Fruit fly (Drosophila melanogaster) whole organism, embryonic: ENCODE data around the gene Ugt35E2.

Source experiments
- Antp ChIP-seq: fragments of 200-800 bp; sonication (Bioruptor generic); optimal IDR thresholded peaks from 3 replicates; lab custom pipeline; 2016; ENCODE audit warnings: missing biosample characterization, missing genetic modification characterization
- CG11247 ChIP-seq: fragments of 200-800 bp; sonication (Bioruptor generic); IDR thresholded peaks from 2 replicates; pipeline ENCODE4 v1.3.6; 2022; ENCODE audit warnings: missing biosample characterization, missing genetic modification characterization
- CG12236 ChIP-seq: fragments of 200-800 bp; sonication (Bioruptor generic); optimal IDR thresholded peaks from 2 replicates; lab custom pipeline; 2016; ENCODE audit warnings: missing biosample characterization, missing genetic modification characterization
- CG14860 ChIP-seq: fragments of 200-800 bp; sonication (Bioruptor generic); IDR thresholded peaks from 3 replicates; pipeline ENCODE4 v1.3.6; 2022; ENCODE audit warnings: missing biosample characterization, missing genetic modification characterization; ENCODE audit not compliant: partially characterized antibody
- CG16779 ChIP-seq: fragments of 200-800 bp; sonication (Bioruptor generic); IDR thresholded peaks from 2 replicates; pipeline ENCODE4 v1.3.6; 2022; ENCODE audit warnings: missing biosample characterization, missing genetic modification characterization
- CG17802 ChIP-seq: fragments of 200-800 bp; sonication (Bioruptor generic); optimal IDR thresholded peaks from 2 replicates; lab custom pipeline; 2018; ENCODE audit warnings: missing biosample characterization, mild to moderate bottlenecking, missing genetic modification characterization, moderate library complexity
- CG2129 ChIP-seq: fragments of 200-800 bp; sonication (Bioruptor generic); IDR thresholded peaks from 2 replicates; pipeline ENCODE4 v1.3.6; 2022; ENCODE audit warnings: missing biosample characterization, missing genetic modification characterization; ENCODE audit not compliant: partially characterized antibody
- CG6272 ChIP-seq: fragments of 200-800 bp; sonication (Bioruptor generic); IDR thresholded peaks from 2 replicates; pipeline ENCODE4 v1.3.6; 2022; ENCODE audit warnings: missing biosample characterization, missing genetic modification characterization
- CG6654 ChIP-seq: fragments of 200-800 bp; sonication (Bioruptor generic); optimal IDR thresholded peaks from 2 replicates; lab custom pipeline; 2017; ENCODE audit warnings: missing biosample characterization, mild to moderate bottlenecking, missing genetic modification characterization
- CG6683 ChIP-seq: fragments of 200-800 bp; sonication (Bioruptor generic); optimal IDR thresholded peaks from 2 replicates; lab custom pipeline; 2017; ENCODE audit warnings: missing biosample characterization, mild to moderate bottlenecking, missing genetic modification characterization, missing genetic modification reagents
- CG6689 ChIP-seq: fragments of 200-800 bp; sonication (Bioruptor generic); IDR thresholded peaks from 2 replicates; pipeline ENCODE4 v1.3.6; 2022; ENCODE audit warnings: missing biosample characterization, missing genetic modification characterization
- CG8944 ChIP-seq: fragments of 200-800 bp; sonication (Bioruptor generic); optimal IDR thresholded peaks from 3 replicates; lab custom pipeline; 2016; ENCODE audit warnings: missing biosample characterization, missing genetic modification characterization
- CG9609 ChIP-seq: fragments of 200-800 bp; sonication (Bioruptor generic); optimal IDR thresholded peaks from 3 replicates; lab custom pipeline; 2016; ENCODE audit warnings: missing biosample characterization, missing genetic modification characterization
- CG9932 ChIP-seq: fragments of 200-800 bp; sonication (Bioruptor generic); IDR thresholded peaks from 2 replicates; pipeline ENCODE4 v1.3.6; 2022; ENCODE audit warnings: missing biosample characterization, missing genetic modification characterization
- CoRest ChIP-seq: fragments of 200-800 bp; sonication (Bioruptor generic); optimal IDR thresholded peaks from 3 replicates; lab custom pipeline; 2018; ENCODE audit warnings: missing biosample characterization, mild to moderate bottlenecking, missing genetic modification characterization, moderate library complexity
- Deaf1 ChIP-seq: fragments of 200-800 bp; optimal IDR thresholded peaks from 3 replicates; lab custom pipeline; 2019; ENCODE audit warnings: missing biosample characterization, mild to moderate bottlenecking, missing genetic modification characterization, moderate library complexity
- Fer1 ChIP-seq: fragments of 200-800 bp; sonication (Bioruptor generic); optimal IDR thresholded peaks from 2 replicates; lab custom pipeline; 2017; ENCODE audit warnings: missing biosample characterization, mild to moderate bottlenecking, missing genetic modification characterization
- Gug ChIP-seq: fragments of 200-800 bp; sonication (Bioruptor generic); IDR thresholded peaks from 4 replicates; pipeline ENCODE4 v1.3.6; 2022; ENCODE audit warnings: missing biosample characterization, missing genetic modification characterization
- HLH54F ChIP-seq: fragments of 200-800 bp; sonication (Bioruptor generic); optimal IDR thresholded peaks from 3 replicates; lab custom pipeline; 2016; ENCODE audit warnings: missing biosample characterization, missing genetic modification characterization
- Hr51 ChIP-seq, 2 experiments: fragments of 200-800 bp; sonication (Bioruptor generic); optimal IDR thresholded peaks; 2 replicates in 1 of 2; 3 replicates in 1 of 2; lab custom pipeline; 2016 to 2018; ENCODE audit warnings: missing biosample characterization in 2 of 2, missing genetic modification characterization in 2 of 2, mild to moderate bottlenecking in 1 of 2, moderate library complexity in 1 of 2
- Lim3 ChIP-seq: fragments of 200-800 bp; sonication (Bioruptor generic); IDR thresholded peaks from 2 replicates; pipeline ENCODE4 v1.3.6; 2022; ENCODE audit warnings: missing biosample characterization, missing genetic modification characterization
- Lpt ChIP-seq: fragments of >200 bp; optimal IDR thresholded peaks from 2 replicates; lab custom pipeline; 2018; ENCODE audit warnings: missing biosample characterization, missing genetic modification characterization
- Meics ChIP-seq: fragments of 200-800 bp; sonication (Bioruptor generic); optimal IDR thresholded peaks from 2 replicates; lab custom pipeline; 2017; ENCODE audit warnings: missing biosample characterization, mild to moderate bottlenecking, missing genetic modification characterization
- Myb ChIP-seq: fragments of 200-800 bp; sonication (Bioruptor generic); optimal IDR thresholded peaks from 2 replicates; lab custom pipeline; 2016; ENCODE audit warnings: missing biosample characterization, missing genetic modification characterization
- NFAT ChIP-seq: fragments of 200-800 bp; sonication (Bioruptor generic); IDR thresholded peaks from 2 replicates; pipeline ENCODE4 v1.3.6; 2022; ENCODE audit warnings: missing biosample characterization, missing genetic modification characterization
- Nf-YA ChIP-seq: fragments of 200-800 bp; sonication (Bioruptor generic); IDR thresholded peaks from 2 replicates; pipeline ENCODE4 v1.3.6; 2022; ENCODE audit warnings: missing biosample characterization, missing genetic modification characterization
- Oli ChIP-seq: fragments of 200-800 bp; sonication (Bioruptor generic); optimal IDR thresholded peaks from 2 replicates; lab custom pipeline; 2018; ENCODE audit warnings: missing biosample characterization, mild to moderate bottlenecking, missing genetic modification characterization, moderate library complexity
- Scr ChIP-seq: fragments of 200-800 bp; sonication (Bioruptor generic); IDR thresholded peaks from 2 replicates; pipeline ENCODE4 v1.3.6; 2022; ENCODE audit warnings: missing biosample characterization, missing genetic modification characterization; ENCODE audit not compliant: partially characterized antibody
- Sox100B ChIP-seq: fragments of 200-800 bp; sonication (Bioruptor generic); optimal IDR thresholded peaks from 3 replicates; lab custom pipeline; 2018; ENCODE audit warnings: missing biosample characterization, mild to moderate bottlenecking, missing genetic modification characterization
- aop ChIP-seq: fragments of 200-800 bp; sonication (Bioruptor generic); IDR thresholded peaks from 2 replicates; pipeline ENCODE4 v1.3.6; 2022; ENCODE audit warnings: missing biosample characterization, missing genetic modification characterization
- br ChIP-seq: fragments of >200 bp; optimal IDR thresholded peaks from 2 replicates; lab custom pipeline; 2017
- cad ChIP-seq: fragments of >200 bp; optimal IDR thresholded peaks from 2 replicates; lab custom pipeline; 2017; ENCODE audit warnings: missing biosample characterization, missing genetic modification characterization
- cg ChIP-seq: fragments of 200-800 bp; sonication (Bioruptor generic); optimal IDR thresholded peaks from 3 replicates; lab custom pipeline; 2019; ENCODE audit warnings: missing biosample characterization, mild to moderate bottlenecking, missing genetic modification characterization, moderate library complexity
- crc ChIP-seq: fragments of 200-800 bp; sonication (Bioruptor generic); optimal IDR thresholded peaks from 2 replicates; lab custom pipeline; 2016; ENCODE audit warnings: missing biosample characterization, missing genetic modification characterization
- crol ChIP-seq: fragments of 200-800 bp; sonication (Bioruptor generic); IDR thresholded peaks from 2 replicates; pipeline ENCODE4 v1.3.6; 2022; ENCODE audit warnings: missing biosample characterization, missing genetic modification characterization
- dmrt99B ChIP-seq: fragments of 200-800 bp; sonication (Bioruptor generic); optimal IDR thresholded peaks from 2 replicates; lab custom pipeline; 2018; ENCODE audit warnings: missing biosample characterization, mild to moderate bottlenecking, missing genetic modification characterization, moderate library complexity
- fd64A ChIP-seq: fragments of 200-800 bp; sonication (Bioruptor generic); optimal IDR thresholded peaks from 3 replicates; lab custom pipeline; 2018; ENCODE audit warnings: missing biosample characterization, mild to moderate bottlenecking, missing genetic modification characterization
- ftz-f1 ChIP-seq: fragments of 200-800 bp; sonication (Bioruptor generic); optimal IDR thresholded peaks from 2 replicates; lab custom pipeline; 2016; ENCODE audit warnings: missing biosample characterization, missing genetic modification characterization
- fu2 ChIP-seq: fragments of 200-800 bp; sonication (Bioruptor generic); optimal IDR thresholded peaks from 2 replicates; lab custom pipeline; 2016; ENCODE audit warnings: missing biosample characterization, missing genetic modification characterization
- hb ChIP-seq: fragments of 200-800 bp; sonication (Bioruptor generic); IDR thresholded peaks from 3 replicates; pipeline ENCODE4 v1.3.6; 2022; ENCODE audit warnings: missing biosample characterization, missing genetic modification characterization; ENCODE audit not compliant: partially characterized antibody
- insv ChIP-seq, 2 experiments: fragments of 200-800 bp; sonication (Bioruptor generic); optimal IDR thresholded peaks; 3 replicates each; lab custom pipeline; 2016 to 2018; ENCODE audit warnings: missing biosample characterization in 2 of 2, missing genetic modification characterization in 2 of 2
- lilli ChIP-seq: fragments of 200-800 bp; sonication (Bioruptor generic); optimal IDR thresholded peaks from 3 replicates; lab custom pipeline; 2016; ENCODE audit warnings: missing biosample characterization, missing genetic modification characterization
- odd ChIP-seq: fragments of 200-800 bp; sonication (Bioruptor generic); optimal IDR thresholded peaks from 2 replicates; lab custom pipeline; 2017; ENCODE audit warnings: missing biosample characterization, mild to moderate bottlenecking, missing genetic modification characterization
- pita ChIP-seq: fragments of 200-800 bp; sonication (Bioruptor generic); optimal IDR thresholded peaks from 2 replicates; lab custom pipeline; 2017; ENCODE audit warnings: missing biosample characterization, mild to moderate bottlenecking, missing genetic modification characterization
- prd ChIP-seq, 3 experiments: fragments of >200 bp in 2 of 3; fragments of 200-800 bp in 1 of 3; sonication (Bioruptor generic) in 1 of 3; optimal IDR thresholded peaks in 2 of 3; IDR thresholded peaks in 1 of 3; 2 replicates in 2 of 3; 3 replicates in 1 of 3; pipeline versions ENCODE4 v1.3.6 to Lab custom; 2017 to 2022; ENCODE audit warnings: missing biosample characterization in 1 of 3, missing genetic modification characterization in 1 of 3
- ro ChIP-seq: fragments of 200-800 bp; sonication (Bioruptor generic); IDR thresholded peaks from 2 replicates; pipeline ENCODE4 v1.3.6; 2022; ENCODE audit warnings: missing biosample characterization, missing genetic modification characterization
- seq ChIP-seq: fragments of 200-800 bp; sonication (Bioruptor generic); IDR thresholded peaks from 2 replicates; pipeline ENCODE4 v1.3.6; 2022; ENCODE audit warnings: missing biosample characterization, missing genetic modification characterization
- slbo ChIP-seq: fragments of 200-800 bp; sonication (Bioruptor generic); IDR thresholded peaks from 2 replicates; pipeline ENCODE4 v1.3.6; 2022; ENCODE audit warnings: missing biosample characterization, missing genetic modification characterization
- sob ChIP-seq: fragments of 200-800 bp; sonication (Bioruptor generic); IDR thresholded peaks from 2 replicates; pipeline ENCODE4 v1.3.6; 2022; ENCODE audit warnings: missing biosample characterization, missing genetic modification characterization
- tna ChIP-seq: fragments of 200-800 bp; sonication (Bioruptor generic); IDR thresholded peaks from 2 replicates; pipeline ENCODE4 v1.3.6; 2022; ENCODE audit warnings: missing biosample characterization, missing genetic modification characterization; ENCODE audit not compliant: partially characterized antibody

The Ugt35E2 gene

dm6 chr3R:11216156-11216630 is 48.4 kb upstream of the Ugt35E2 start, which contains the start of the genes RpS25 and CG4820 (continued):
- peak; percentile 84 for TF ChIP-seq HLH54F
- TF ChIP-seq Antp, result peak; percentile 76
- TF ChIP-seq seq (GFP tag; lab: Robert Waterston, UW), result peak; percentile 77; the same call in 1 of the 2 replicates
- TF ChIP-seq CG6689 (GFP tag; lab: Robert Waterston, UW), result peak; percentile 96
- peak; percentile 90 for TF ChIP-seq fu2 (GFP tag; lab: Kevin White, UChicago)
- peak; percentile 94 for TF ChIP-seq odd (GFP tag; lab: Kevin White, UChicago)
- peak; percentile 86 for TF ChIP-seq slbo (GFP tag; lab: Robert Waterston, UW)
- TF ChIP-seq cad (GFP tag; lab: Kevin White, UChicago), result no peak
- TF ChIP-seq br (lab: Kevin White, UChicago), result no peak
- TF ChIP-seq crol (GFP tag; lab: Robert Waterston, UW), result peak; percentile 49
- peak; percentile 77 for TF ChIP-seq CG2129 (GFP tag; lab: Robert Waterston, UW)
- TF ChIP-seq CG17802, result peak; percentile 82
- TF ChIP-seq CG14860, result peak; percentile 77
- peak; percentile 92 for TF ChIP-seq Scr
- peak; percentile 82 for TF ChIP-seq dmrt99B (tag; lab: Kevin White, UChicago)
- TF ChIP-seq Sox100B (GFP tag; lab: Kevin White, UChicago), result peak; percentile 92
- peak; percentile 94 for TF ChIP-seq fd64A (GFP tag; lab: Kevin White, UChicago)
- peak; percentile 84 to 86 for TF ChIP-seq Hr51 (GFP tag; optimal IDR thresholded peaks at IDR 0.05; lab: Kevin White, UChicago)
- peak; percentile 71 for TF ChIP-seq CG6654
- peak; percentile 83 for TF ChIP-seq CG11247 (GFP tag; lab: Robert Waterston, UW)
- TF ChIP-seq tna (GFP tag; lab: Robert Waterston, UW), result peak; percentile 62; the same call in 1 of the 2 replicates
- TF ChIP-seq Lpt (GFP tag; lab: Kevin White, UChicago), result no peak
- peak; percentile 82 for TF ChIP-seq Myb (GFP tag; lab: Kevin White, UChicago)
- TF ChIP-seq lilli, result peak; percentile 84
- TF ChIP-seq CG6272, result peak; percentile 77
- 0 out of 2 replicates have a peak, but pooled peaks have one; percentile 15 for TF ChIP-seq aop (GFP tag; lab: Robert Waterston, UW)
- peak; percentile 79 for TF ChIP-seq Nf-YA
- no peak for TF ChIP-seq cg (GFP tag; lab: Kevin White, UChicago)
- TF ChIP-seq CG6683 (GFP tag; lab: Kevin White, UChicago), result peak; percentile 87
- TF ChIP-seq Oli (tag; lab: Kevin White, UChicago), result peak; percentile 82
- no peak for TF ChIP-seq pita (GFP tag; lab: Kevin White, UChicago)
- peak; percentile 80 for TF ChIP-seq CG8944 (GFP tag; lab: Kevin White, UChicago)
- no peak; the same call in 1 of the 2 replicates for TF ChIP-seq ro (GFP tag; lab: Robert Waterston, UW)
- peak; percentile 79 for TF ChIP-seq CG16779
- peak; percentile 80; the same call in 2 of the 3 replicates for TF ChIP-seq hb (GFP tag; lab: Robert Waterston, UW)
- TF ChIP-seq prd (optimal IDR thresholded peaks at IDR 0.05; lab: Kevin White, UChicago), result no peak
- peak; percentile 70 for TF ChIP-seq prd (GFP tag; IDR thresholded peaks at IDR 0.05; lab: Robert Waterston, UW)
- TF ChIP-seq Deaf1 (tag; lab: Kevin White, UChicago), result peak; percentile 58
- TF ChIP-seq Fer1, result peak; percentile 96
- peak; percentile 74 for TF ChIP-seq CG9932
- peak in 1 of 2 experiments; percentile 84 for TF ChIP-seq insv (GFP tag; optimal IDR thresholded peaks at IDR 0.05; lab: Kevin White, UChicago)
- peak; percentile 76 for TF ChIP-seq ftz-f1 (GFP tag; lab: Kevin White, UChicago)
- peak; percentile 89 for TF ChIP-seq NFAT (GFP tag; lab: Robert Waterston, UW)
- peak; percentile 85 for TF ChIP-seq CoRest (tag; lab: Kevin White, UChicago)
- peak; percentile 89 for TF ChIP-seq CG12236
- peak; percentile 38; the same call in 2 of the 4 replicates for TF ChIP-seq Gug (GFP tag; lab: Robert Waterston, UW)
- peak; percentile 28; the same call in 1 of the 2 replicates for TF ChIP-seq Lim3
- peak; percentile 89 for TF ChIP-seq CG9609 (GFP tag; lab: Kevin White, UChicago)
- peak; percentile 88 for TF ChIP-seq crc
- peak; percentile 91 for TF ChIP-seq sob
- TF ChIP-seq Meics (GFP tag; lab: Kevin White, UChicago), result peak; percentile 96
